Worm (Caenorhabditis elegans) whole organism, midembryonic: ENCODE data around the gene best-22.

ENCODE experiments used
- T22C8.4 ChIP-seq: fragments of 200-800 bp; sonication (Bioruptor generic); IDR thresholded peaks from 2 replicates; pipeline ENCODE4 v1.3.6; 2022; ENCODE audit warnings: missing genetic modification characterization, missing compliant biosample characterization
- cog-1 ChIP-seq: sonication (generic microtip); optimal IDR thresholded peaks from 2 replicates; lab custom pipeline; 2016; ENCODE audit warnings: missing genetic modification characterization, missing compliant biosample characterization
- flt-1 ChIP-seq: fragments of 200-800 bp; sonication (Bioruptor generic); IDR thresholded peaks from 2 replicates; pipeline ENCODE4 v1.3.6; 2022; ENCODE audit warnings: missing genetic modification characterization, missing compliant biosample characterization
- klf-2 ChIP-seq: fragments of 200-800 bp; sonication (Bioruptor generic); conservative IDR thresholded peaks from 2 replicates; pipeline ENCODE4 v1.3.6; 2022; ENCODE audit warnings: missing genetic modification reagents, missing genetic modification characterization, missing compliant biosample characterization
- med-1 ChIP-seq: sonication (generic microtip); optimal IDR thresholded peaks from 2 replicates; lab custom pipeline; 2017; ENCODE audit warnings: missing genetic modification characterization, mild to moderate bottlenecking, missing compliant biosample characterization, antibody characterized with exemption, missing genetic modification reagents; ENCODE audit not compliant: insufficient read depth
- ref-1 ChIP-seq: fragments of 200-800 bp; sonication (Bioruptor generic); conservative IDR thresholded peaks from 2 replicates; pipeline ENCODE4 v1.3.6; 2022; ENCODE audit warnings: missing genetic modification reagents, missing genetic modification characterization, missing compliant biosample characterization
- tab-1 ChIP-seq: fragments of 200-800 bp; sonication (Bioruptor generic); IDR thresholded peaks from 2 replicates; pipeline ENCODE4 v1.3.6; 2022; ENCODE audit warnings: missing genetic modification characterization, missing compliant biosample characterization
- ztf-23 ChIP-seq: fragments of 200-800 bp; sonication (Bioruptor generic); IDR thresholded peaks from 2 replicates; pipeline ENCODE4 v1.3.6; 2022; ENCODE audit warnings: missing genetic modification reagents, missing genetic modification characterization, missing compliant biosample characterization
- ztf-29 ChIP-seq: fragments of 200-800 bp; sonication (Bioruptor generic); IDR thresholded peaks from 2 replicates; pipeline ENCODE4 v1.3.6; 2022; ENCODE audit warnings: missing genetic modification reagents, missing genetic modification characterization, missing compliant biosample characterization

best-22 gene

ce11 chrIV:12335248-12335647, 14.5 kb upstream of the best-22 start:
- TF ChIP-seq med-1 (GFP tag; lab: Kevin White, UChicago) (no peak), flt-1 (GFP tag; lab: Robert Waterston, UW) (no peak), T22C8.4 (GFP tag; lab: Robert Waterston, UW) (no peak), klf-2 (no peak), ztf-23 (GFP tag; lab: Robert Waterston, UW) (no peak), tab-1 (GFP tag; lab: Robert Waterston, UW) (no peak), ztf-29 (GFP tag; lab: Robert Waterston, UW) (no peak), cog-1 (tag; lab: Kevin White, UChicago) (no peak), ref-1 (no peak)

- TF ChIP-seq T22C8.4 (GFP tag; lab: Robert Waterston, UW) = no peak
- TF ChIP-seq tab-1 (GFP tag; lab: Robert Waterston, UW) = no peak
- TF ChIP-seq med-1 (GFP tag; lab: Kevin White, UChicago) = no peak
- no peak for TF ChIP-seq flt-1 (GFP tag; lab: Robert Waterston, UW)
- TF ChIP-seq ztf-23 (GFP tag; lab: Robert Waterston, UW) = no peak
- TF ChIP-seq ref-1 = no peak
- no peak for TF ChIP-seq cog-1 (tag; lab: Kevin White, UChicago)
- no peak for TF ChIP-seq ztf-29 (GFP tag; lab: Robert Waterston, UW)
- no peak for TF ChIP-seq klf-2
Observed at ce11 chrIV:12335798-12336197, 13.9 kb upstream of the best-22 start, which contains the start of gene F19B6.1. TSS of gene F19B6.1 (minus strand) at chrIV:12336075.

- no peak for TF ChIP-seq klf-2
- TF ChIP-seq ztf-23 (GFP tag; lab: Robert Waterston, UW) = no peak
- no peak for TF ChIP-seq flt-1 (GFP tag; lab: Robert Waterston, UW)
- TF ChIP-seq tab-1 (GFP tag; lab: Robert Waterston, UW) = no peak
- no peak for TF ChIP-seq med-1 (GFP tag; lab: Kevin White, UChicago)
- no peak for TF ChIP-seq ztf-29 (GFP tag; lab: Robert Waterston, UW)
Observed at ce11 chrIV:12336893-12337627, 12.7 kb upstream of the best-22 start, which contains the start of the genes F19B6.10 and wht-5. TSS of gene F19B6.10 (plus strand) at chrIV:12337193. TSS of gene wht-5 (plus strand) at chrIV:12337577.

- TF ChIP-seq tab-1 (GFP tag; lab: Robert Waterston, UW) (no peak), ref-1 (no peak), flt-1 (GFP tag; lab: Robert Waterston, UW) (no peak), ztf-29 (GFP tag; lab: Robert Waterston, UW) (no peak), T22C8.4 (GFP tag; lab: Robert Waterston, UW) (no peak), med-1 (GFP tag; lab: Kevin White, UChicago) (no peak), klf-2 (no peak), cog-1 (tag; lab: Kevin White, UChicago) (no peak), ztf-23 (GFP tag; lab: Robert Waterston, UW) (no peak)
Observed at ce11 chrIV:12340885-12341284, 8.9 kb upstream of the best-22 start.

- TF ChIP-seq klf-2 (no peak), cog-1 (tag; lab: Kevin White, UChicago) (no peak), ztf-29 (GFP tag; lab: Robert Waterston, UW) (no peak), ztf-23 (GFP tag; lab: Robert Waterston, UW) (no peak), flt-1 (GFP tag; lab: Robert Waterston, UW) (no peak), med-1 (GFP tag; lab: Kevin White, UChicago) (no peak), T22C8.4 (GFP tag; lab: Robert Waterston, UW) (no peak), ref-1 (no peak), tab-1 (GFP tag; lab: Robert Waterston, UW) (no peak)
Observed at ce11 chrIV:12350235-12350634, 496 bp downstream of the best-22 start.

- TF ChIP-seq med-1 (GFP tag; lab: Kevin White, UChicago) = no peak
- no peak for TF ChIP-seq cog-1 (tag; lab: Kevin White, UChicago)
- TF ChIP-seq tab-1 (GFP tag; lab: Robert Waterston, UW) = no peak
- TF ChIP-seq ref-1 = no peak
- no peak for TF ChIP-seq ztf-29 (GFP tag; lab: Robert Waterston, UW)
- TF ChIP-seq ztf-23 (GFP tag; lab: Robert Waterston, UW) = no peak
- TF ChIP-seq T22C8.4 (GFP tag; lab: Robert Waterston, UW) = no peak
- TF ChIP-seq klf-2 = no peak
- TF ChIP-seq flt-1 (GFP tag; lab: Robert Waterston, UW) = no peak
Observed at ce11 chrIV:12359979-12360378, 10.2 kb downstream of the best-22 start.

- TF ChIP-seq tab-1 (GFP tag; lab: Robert Waterston, UW) = no peak
- TF ChIP-seq klf-2 = no peak
- no peak for TF ChIP-seq cog-1 (tag; lab: Kevin White, UChicago)
- no peak for TF ChIP-seq ref-1
- no peak for TF ChIP-seq flt-1 (GFP tag; lab: Robert Waterston, UW)
Observed at ce11 chrIV:12360742-12361195, 11.0 kb downstream of the best-22 start, which contains the start of gene sec-24.2. TSS of gene sec-24.2 (minus strand) at chrIV:12360792.

ce11 chrIV:12361392-12362092, 11.8 kb downstream of the best-22 start, which contains the start of the genes ccr-4 and ZC518.8:
TSS of gene ccr-4 (plus strand) at chrIV:12361542.
TSS of gene ZC518.8 (minus strand) at chrIV:12361908.
- TF ChIP-seq med-1 (GFP tag; lab: Kevin White, UChicago) (no peak), flt-1 (GFP tag; lab: Robert Waterston, UW) (no peak), tab-1 (GFP tag; lab: Robert Waterston, UW) (no peak), ztf-23 (GFP tag; lab: Robert Waterston, UW) (no peak), cog-1 (tag; lab: Kevin White, UChicago) (no peak), T22C8.4 (GFP tag; lab: Robert Waterston, UW) (no peak)

- TF ChIP-seq med-1 (GFP tag; lab: Kevin White, UChicago) (no peak), ztf-23 (GFP tag; lab: Robert Waterston, UW) (no peak), ztf-29 (GFP tag; lab: Robert Waterston, UW) (peak; percentile 48; the same call in 1 of the 2 replicates), ref-1 (no peak)
Observed at ce11 chrIV:12364964-12365363, 15.2 kb downstream of the best-22 start.
